Worm (Caenorhabditis elegans) whole organism, mixed stage, embryonic: ENCODE data around the gene tsp-10.

Experiments
- ces-1 ChIP-seq: fragments of 150-350 bp; optimal IDR thresholded peaks from 2 replicates; lab custom pipeline; 2014; ENCODE audit warnings: missing biosample characterization, missing genetic modification reagents, missing genetic modification characterization
- elt-3 ChIP-seq: fragments of 150-350 bp; optimal IDR thresholded peaks from 2 replicates; lab custom pipeline; 2014; ENCODE audit warnings: missing biosample characterization, missing genetic modification characterization
- nhr-237 ChIP-seq: fragments of 150-350 bp; optimal IDR thresholded peaks from 2 replicates; lab custom pipeline; 2014; ENCODE audit warnings: missing biosample characterization, missing genetic modification characterization
- nhr-76 ChIP-seq: sonication (generic microtip); optimal IDR thresholded peaks from 2 replicates; lab custom pipeline; 2017; ENCODE audit warnings: missing biosample characterization, missing genetic modification characterization
- pha-4 ChIP-seq: fragments of 150-350 bp; optimal IDR thresholded peaks from 2 replicates; lab custom pipeline; 2018; ENCODE audit warnings: missing biosample characterization, missing genetic modification reagents, missing genetic modification characterization
- sptf-1 ChIP-seq: sonication (generic microtip); optimal IDR thresholded peaks from 2 replicates; lab custom pipeline; 2017; ENCODE audit warnings: mild to moderate bottlenecking, missing genetic modification characterization, moderate library complexity, missing compliant biosample characterization

ce11 chrII:6734674-6735073, 16.3 kb downstream of the tsp-10 start, which contains the start of gene T14B4.3:
- TF ChIP-seq sptf-1 = peak; percentile 36
- no peak for TF ChIP-seq nhr-76 (tag; lab: Kevin White, UChicago)
- peak; percentile 34 for TF ChIP-seq pha-4 (tag; lab: Kevin White, UChicago)
- peak; percentile 50 for TF ChIP-seq ces-1
- TF ChIP-seq nhr-237 (tag; lab: Kevin White, UChicago) = no peak
- no peak for TF ChIP-seq elt-3 (tag; lab: Kevin White, UChicago)
